Fruit fly (Drosophila melanogaster): ENCODE measurements around the gene CG10154.

CG10154 gene

dm6 chr3L:13437036-13437435 lies at the start of gene CG10154:
CG10154 (minus strand) TSS chr3L:13437136.
- TF ChIP-seq CG17801 (GFP tag; optimal IDR thresholded peaks at IDR 0.05; ENCODE audit: partially characterized antibody), result no peak

DNA sequence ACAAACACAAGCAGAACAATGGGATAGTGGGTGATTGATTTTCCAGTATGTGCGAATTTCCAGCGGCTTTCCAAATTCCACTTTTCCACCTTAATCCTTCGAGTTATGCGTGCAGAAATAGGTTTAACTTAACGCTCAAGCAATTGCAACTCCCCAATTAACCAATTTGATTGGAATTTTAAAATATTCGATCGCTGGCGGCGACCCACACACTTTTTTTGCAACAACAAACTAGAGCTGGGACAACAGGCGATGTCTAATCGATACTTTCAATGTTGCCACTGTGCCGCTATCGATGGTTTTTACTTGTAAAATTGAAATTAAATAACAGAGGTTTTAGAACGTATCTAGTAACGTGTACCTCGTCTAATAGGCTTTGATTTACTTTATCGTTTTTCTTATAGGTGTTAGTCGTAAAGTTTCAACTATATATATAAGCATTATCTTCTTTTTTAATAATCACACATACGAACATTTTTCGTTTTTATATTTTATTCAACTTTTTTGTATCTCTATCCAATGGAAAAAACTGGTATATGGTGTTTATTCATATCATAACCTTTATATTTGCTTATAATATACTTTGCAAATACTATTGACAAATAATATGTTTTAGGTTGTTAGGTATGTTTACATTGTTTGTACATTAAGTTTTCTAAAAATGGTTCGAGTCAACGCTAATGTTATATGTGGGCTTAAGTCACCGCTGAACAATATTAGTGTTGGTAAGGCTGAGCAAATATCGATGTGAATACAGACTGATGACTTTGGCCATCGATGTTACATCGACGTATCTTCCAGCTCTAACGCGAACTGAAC lies 49.3 kb upstream of the CG10154 start, which contains the start of the genes Abp1 and Tgi:
Gene Abp1, minus strand, starts transcription at position 240 of the 819 bp plus-strand sequence.
Gene Tgi, plus strand, starts transcription at position 757 of the 819 bp plus-strand sequence.
- TF ChIP-seq CG17801 (GFP tag; optimal IDR thresholded peaks at IDR 0.05; ENCODE audit: partially characterized antibody), result no peak

- TF ChIP-seq CG17801 (GFP tag; optimal IDR thresholded peaks at IDR 0.05; ENCODE audit: partially characterized antibody), result no peak
These were observed 43.3 kb upstream of the CG10154 start for dm6 chr3L:13480241-13480627.

DNA sequence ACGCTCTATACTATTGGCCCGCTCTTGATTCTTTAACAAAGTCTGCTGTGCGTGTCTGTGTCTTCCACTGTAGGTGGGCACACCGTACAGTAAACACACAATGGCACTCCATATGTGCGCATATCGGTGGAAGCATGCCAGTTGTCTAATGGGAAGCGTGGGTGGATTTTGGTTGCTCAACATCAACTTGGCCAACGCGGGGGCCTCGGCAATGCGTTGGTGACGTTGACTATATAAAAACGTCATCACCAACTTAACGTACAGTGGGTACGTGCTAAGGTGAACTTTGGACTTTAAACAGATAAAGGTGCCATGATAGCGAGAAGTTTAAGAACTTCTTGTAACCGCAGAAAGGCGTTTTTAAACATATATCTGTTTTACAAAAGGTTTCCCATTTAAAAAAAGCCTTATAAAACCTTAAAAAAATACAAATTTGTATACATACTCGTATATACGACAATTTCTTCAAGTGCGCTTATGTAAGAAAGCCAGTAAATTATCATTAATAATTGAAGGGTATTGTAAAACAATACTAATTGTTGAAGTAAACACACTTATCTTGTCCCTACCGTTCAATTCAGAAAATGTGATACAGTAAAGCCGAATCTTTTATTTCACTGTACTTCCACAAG lies 42.8 kb upstream of the CG10154 start:
- TF ChIP-seq CG17801 (GFP tag; optimal IDR thresholded peaks at IDR 0.05; ENCODE audit: partially characterized antibody), result peak; percentile 44

dm6 chr3L:13479204-13479600 lies 42.3 kb upstream of the CG10154 start:
- no peak for TF ChIP-seq CG17801 (GFP tag; optimal IDR thresholded peaks at IDR 0.05; ENCODE audit: partially characterized antibody)

dm6 chr3L:13478339-13479203 lies 41.6 kb upstream of the CG10154 start:
- no peak for TF ChIP-seq CG17801 (GFP tag; optimal IDR thresholded peaks at IDR 0.05; ENCODE audit: partially characterized antibody)

dm6 chr3L:13477453-13478184 lies 40.7 kb upstream of the CG10154 start, which contains the start of gene stv:
stv (plus strand) TSS chr3L:13477541.
- no peak for TF ChIP-seq CG17801 (GFP tag; optimal IDR thresholded peaks at IDR 0.05; ENCODE audit: partially characterized antibody)

DNA sequence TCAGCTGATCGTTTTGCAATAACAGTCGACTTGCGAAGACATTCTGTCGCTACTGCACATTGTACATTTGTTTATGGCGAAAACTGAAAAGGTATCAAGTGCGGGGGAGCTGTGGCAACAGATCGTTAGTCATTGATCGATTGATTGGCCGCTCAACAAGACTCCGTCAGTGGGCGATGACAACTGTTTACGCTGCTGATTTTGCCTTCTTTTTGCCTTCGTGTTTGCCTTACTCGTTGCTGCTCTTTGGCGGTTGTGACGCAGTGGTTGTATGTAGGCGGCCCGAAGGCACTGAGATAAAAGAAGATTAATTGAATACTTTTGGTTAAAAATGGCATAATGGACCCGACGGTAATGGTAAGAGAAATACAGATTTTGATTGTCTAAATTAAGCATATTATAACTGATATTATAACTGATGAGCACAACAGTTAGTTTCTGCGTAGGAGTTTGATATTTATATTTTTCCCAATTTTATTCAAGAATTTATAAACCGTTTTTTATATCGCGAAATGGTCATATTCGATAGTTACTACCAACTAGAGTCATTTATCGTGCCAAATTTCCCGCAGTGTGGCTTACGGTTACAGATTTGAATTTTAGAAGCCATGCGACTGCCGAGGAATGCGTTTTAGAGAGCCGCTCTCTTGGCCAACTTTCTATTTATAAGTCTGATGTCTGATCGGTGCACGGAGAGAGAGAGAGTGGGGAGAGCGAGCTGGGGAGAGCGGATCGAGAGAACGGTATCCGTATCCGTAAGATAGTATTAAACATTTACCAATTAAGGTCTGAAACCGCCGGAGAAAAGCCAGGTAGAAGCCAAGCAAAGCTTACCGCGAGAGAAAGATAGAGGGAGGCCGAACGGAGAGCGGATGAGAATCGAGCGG lies 39.9 kb upstream of the CG10154 start:
- peak; percentile 25 for TF ChIP-seq CG17801 (GFP tag; optimal IDR thresholded peaks at IDR 0.05; ENCODE audit: partially characterized antibody)

DNA sequence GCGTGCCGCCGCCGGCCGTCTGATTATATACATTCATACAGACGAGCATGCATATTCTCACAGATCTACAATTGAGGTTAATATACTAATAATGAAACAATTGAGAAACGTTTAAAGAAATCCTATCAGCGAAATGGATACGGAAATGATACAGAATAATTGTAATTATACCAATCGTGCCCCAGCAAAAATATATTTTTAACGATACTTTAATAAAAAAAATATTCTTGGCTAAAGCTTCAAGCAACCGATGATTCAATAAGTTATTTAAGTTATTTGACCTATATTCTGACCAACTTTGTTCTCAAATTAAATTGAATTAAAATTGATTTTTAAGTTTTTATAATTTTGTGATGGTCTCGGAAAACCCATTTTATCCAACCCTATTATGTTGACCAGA lies 39.1 kb upstream of the CG10154 start:
- TF ChIP-seq CG17801 (GFP tag; optimal IDR thresholded peaks at IDR 0.05; ENCODE audit: partially characterized antibody), result peak; percentile 46

- no peak for TF ChIP-seq CG17801 (GFP tag; optimal IDR thresholded peaks at IDR 0.05; ENCODE audit: partially characterized antibody)
These were observed 37.7 kb upstream of the CG10154 start, which contains the start of gene CG10089 for dm6 chr3L:13474607-13475006. CG10089 (minus strand) TSS chr3L:13474787.

DNA sequence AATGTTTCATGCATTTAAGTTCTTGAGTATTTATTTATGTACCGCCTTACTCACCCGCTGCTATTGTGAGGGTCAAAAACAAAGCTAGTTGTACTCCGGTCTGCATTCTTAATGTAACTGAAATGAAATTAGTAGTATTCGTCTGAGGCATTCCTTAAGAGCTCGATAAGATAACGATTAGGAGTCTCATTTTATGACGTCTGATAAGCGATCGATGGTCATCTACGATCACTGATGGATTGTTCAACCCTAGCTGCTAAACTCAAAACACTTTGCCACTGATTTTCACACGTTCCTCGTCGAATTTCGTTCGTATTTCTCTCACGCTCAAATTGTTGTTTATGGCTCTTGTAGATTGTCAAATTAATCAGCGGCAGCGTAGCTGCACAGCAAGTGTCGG lies 20.2 kb upstream of the CG10154 start, which contains the start of gene CG10116:
Gene CG10116, minus strand, starts transcription at position 106 of the 400 bp plus-strand sequence.
- no peak for TF ChIP-seq CG17801 (GFP tag; optimal IDR thresholded peaks at IDR 0.05; ENCODE audit: partially characterized antibody)

DNA sequence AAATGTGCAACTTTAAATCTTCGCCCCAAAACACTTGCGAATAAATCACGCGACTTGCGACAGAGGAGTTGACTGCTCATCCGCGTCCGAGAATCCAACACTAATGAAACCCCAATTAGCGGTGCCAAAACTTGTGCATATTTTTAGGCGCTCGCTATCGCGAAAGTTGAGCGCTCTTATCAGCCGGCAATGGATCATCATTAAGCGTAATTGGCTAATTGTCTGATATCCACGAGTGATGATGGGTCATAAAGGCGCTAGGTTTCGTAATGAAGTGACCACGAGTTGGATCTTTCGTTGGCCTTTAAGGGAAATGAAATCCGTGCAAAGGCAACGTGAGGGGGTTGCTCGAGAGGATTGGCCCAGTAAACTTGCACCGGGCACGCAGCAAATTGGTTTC lies 17.8 kb upstream of the CG10154 start:
- TF ChIP-seq CG17801 (GFP tag; optimal IDR thresholded peaks at IDR 0.05; ENCODE audit: partially characterized antibody), result peak; percentile 2

DNA sequence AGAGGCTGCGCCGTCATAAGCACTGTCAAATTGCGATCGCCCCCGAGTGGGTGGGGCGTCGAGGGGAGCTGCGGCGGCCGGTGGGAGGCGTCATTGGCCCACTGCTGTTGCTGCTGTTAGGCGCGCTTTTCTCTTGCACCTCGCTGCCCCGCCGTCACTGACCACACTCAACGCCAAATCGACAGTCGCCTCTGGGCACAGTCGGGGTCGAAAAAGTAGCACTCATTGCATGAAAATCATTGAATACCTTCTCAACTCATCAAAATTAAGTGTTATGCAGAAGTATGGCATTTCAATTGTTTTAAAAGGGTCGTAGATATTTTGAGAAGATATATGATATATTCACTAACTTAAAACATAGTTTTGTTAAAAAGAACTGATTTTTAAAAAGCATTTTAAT lies 15.3 kb upstream of the CG10154 start:
- TF ChIP-seq CG17801 (GFP tag; optimal IDR thresholded peaks at IDR 0.05; ENCODE audit: partially characterized antibody), result no peak

Data from ovary, adult (tissue).